Worm (Caenorhabditis elegans) whole organism, L3 larva: Measurements from ENCODE around the gene C26G2.2.

Experiments
- ZK546.5 ChIP-seq: sonication (generic microtip); optimal IDR thresholded peaks from 2 replicates; lab custom pipeline; 2017; ENCODE audit warnings: missing biosample characterization, missing genetic modification characterization
- elt-2 ChIP-seq: sonication (generic microtip); optimal IDR thresholded peaks from 2 replicates; lab custom pipeline; 2016; ENCODE audit warnings: missing genetic modification reagents, mild to moderate bottlenecking, missing genetic modification characterization, missing compliant biosample characterization
- nhr-12 ChIP-seq: fragments of 150-350 bp; optimal IDR thresholded peaks from 2 replicates; lab custom pipeline; 2014; ENCODE audit warnings: missing biosample characterization, missing genetic modification characterization
- nhr-23 ChIP-seq: fragments of 150-350 bp; optimal IDR thresholded peaks from 2 replicates; lab custom pipeline; 2014; ENCODE audit warnings: missing biosample characterization, missing genetic modification reagents, missing genetic modification characterization
- unc-39 ChIP-seq: sonication (generic microtip); optimal IDR thresholded peaks from 4 replicates; lab custom pipeline; 2017; ENCODE audit warnings: missing biosample characterization, missing genetic modification characterization

DNA sequence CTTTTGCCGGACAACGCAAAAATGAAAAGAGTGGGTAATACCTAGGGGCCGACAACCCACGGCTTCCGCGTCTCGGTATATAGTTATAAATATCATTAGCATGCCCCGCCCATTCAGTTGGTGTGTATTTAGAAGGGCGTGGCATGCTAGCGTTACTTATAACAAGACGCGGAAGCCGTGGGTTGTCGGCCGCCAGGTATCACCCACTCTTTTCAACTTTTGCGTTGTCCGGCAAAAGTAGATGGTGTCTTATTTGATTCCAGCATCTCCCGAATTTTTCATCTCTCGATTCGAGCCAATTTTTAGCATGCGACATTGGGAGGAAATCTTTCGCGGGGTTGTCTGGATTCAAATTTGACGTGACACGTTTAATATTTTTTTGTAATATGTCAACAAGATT lies 53.7 kb downstream of the C26G2.2 start:
- TF ChIP-seq ZK546.5 (tag; lab: Kevin White, UChicago): no peak
- no peak for TF ChIP-seq unc-39
- no peak for TF ChIP-seq nhr-23 (tag; lab: Kevin White, UChicago)
- TF ChIP-seq nhr-12 (tag; lab: Kevin White, UChicago): no peak
- no peak for TF ChIP-seq elt-2 (tag; lab: Kevin White, UChicago)
